Fruit fly (Drosophila melanogaster) Kc167 (cell line): ENCODE results near the gene Myo10A.

Source experiments
- h ChIP-seq: fragments of >200 bp; optimal IDR thresholded peaks from 3 replicates; lab custom pipeline; 2018; ENCODE audit warnings: missing external identifiers
- psq ChIP-seq: fragments of >200 bp; optimal IDR thresholded peaks from 2 replicates; lab custom pipeline; 2017; ENCODE audit warnings: missing external identifiers
- ttk ChIP-seq: sonication (Bioruptor generic); optimal IDR thresholded peaks from 2 replicates; lab custom pipeline; 2017; ENCODE audit warnings: missing external identifiers

DNA sequence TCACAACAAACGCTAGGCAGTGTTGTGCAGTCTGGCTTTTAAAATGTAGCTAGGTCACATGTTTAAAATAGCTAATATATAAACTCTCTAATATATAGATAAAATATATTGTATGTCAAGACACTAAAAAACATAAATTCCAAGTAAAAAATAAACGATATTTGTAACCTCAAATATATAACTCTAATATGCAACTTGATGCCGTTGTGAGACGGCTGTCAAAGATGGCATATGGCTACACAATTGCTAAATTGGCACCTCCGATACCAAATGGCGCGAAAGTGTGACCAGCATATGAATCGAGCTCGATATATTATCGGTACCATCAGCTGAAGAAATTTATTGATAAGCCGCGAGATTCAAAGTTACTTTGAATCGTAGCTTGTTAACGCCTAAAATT lies 31.4 kb upstream of the Myo10A start, which contains the start of gene CG1582:
- TF ChIP-seq psq (lab: Kevin White, UChicago) (no peak), h (lab: Kevin White, UChicago) (no peak), ttk (lab: Kevin White, UChicago) (no peak)
